Worm (Caenorhabditis elegans) whole organism, late embryonic: ENCODE results near the gene sumv-1.

Source experiments
- F13H6.1 ChIP-seq: sonication (generic microtip); optimal IDR thresholded peaks from 2 replicates; lab custom pipeline; 2016; ENCODE audit warnings: missing genetic modification characterization, missing compliant biosample characterization
- K02D7.2 ChIP-seq: sonication (generic microtip); optimal IDR thresholded peaks from 2 replicates; lab custom pipeline; 2017; ENCODE audit warnings: mild to moderate bottlenecking, missing genetic modification characterization, missing compliant biosample characterization
- K09A11.1 ChIP-seq: sonication (generic microtip); optimal IDR thresholded peaks from 2 replicates; lab custom pipeline; 2017; ENCODE audit warnings: antibody characterized with exemption, mild to moderate bottlenecking, missing genetic modification characterization, missing compliant biosample characterization; ENCODE audit not compliant: insufficient read depth
- T23F11.4 ChIP-seq: fragments of 200-800 bp; sonication (Bioruptor generic); optimal IDR thresholded peaks from 2 replicates; lab custom pipeline; 2018; ENCODE audit warnings: mild to moderate bottlenecking, missing genetic modification characterization, missing compliant biosample characterization
- ama-1 ChIP-seq: fragments of 150-350 bp; optimal IDR thresholded peaks from 2 replicates; lab custom pipeline; 2014
- ceh-14 ChIP-seq: sonication (generic microtip); optimal IDR thresholded peaks from 2 replicates; lab custom pipeline; 2016; ENCODE audit warnings: missing genotype, missing genetic modification characterization, missing compliant biosample characterization
- ceh-18 ChIP-seq: sonication (generic microtip); optimal IDR thresholded peaks from 2 replicates; lab custom pipeline; 2016; ENCODE audit warnings: missing genetic modification characterization, missing compliant biosample characterization
- ceh-19 ChIP-seq: fragments of 200-800 bp; sonication (Bioruptor generic); optimal IDR thresholded peaks from 2 replicates; lab custom pipeline; 2018; ENCODE audit warnings: mild to moderate bottlenecking, missing genetic modification characterization, missing compliant biosample characterization
- ceh-2 ChIP-seq: sonication (generic microtip); optimal IDR thresholded peaks from 2 replicates; lab custom pipeline; 2016; ENCODE audit warnings: missing genotype, missing genetic modification characterization, missing compliant biosample characterization
- ceh-22 ChIP-seq: sonication (generic microtip); optimal IDR thresholded peaks from 2 replicates; lab custom pipeline; 2017; ENCODE audit warnings: missing biosample characterization, missing genetic modification characterization
- ceh-30 ChIP-seq: fragments of 150-350 bp; optimal IDR thresholded peaks from 2 replicates; lab custom pipeline; 2014; ENCODE audit warnings: missing biosample characterization, missing genetic modification characterization
- ceh-31 ChIP-seq: sonication (generic microtip); optimal IDR thresholded peaks from 2 replicates; lab custom pipeline; 2016; ENCODE audit warnings: missing genetic modification characterization, missing compliant biosample characterization
- ceh-34 ChIP-seq: sonication (generic microtip); optimal IDR thresholded peaks from 2 replicates; lab custom pipeline; 2016; ENCODE audit warnings: mild to moderate bottlenecking, missing genetic modification characterization, missing compliant biosample characterization
- ceh-45 ChIP-seq: fragments of 200-800 bp; sonication (Bioruptor generic); IDR thresholded peaks from 2 replicates; pipeline ENCODE4 v1.3.6; 2022; ENCODE audit warnings: missing genetic modification reagents, missing genetic modification characterization, missing compliant biosample characterization
- ceh-6 ChIP-seq: fragments of 200-800 bp; sonication (Bioruptor generic); optimal IDR thresholded peaks from 2 replicates; lab custom pipeline; 2018; ENCODE audit warnings: mild to moderate bottlenecking, missing genetic modification characterization, missing compliant biosample characterization
- ceh-9 ChIP-seq: sonication (generic microtip); optimal IDR thresholded peaks from 2 replicates; lab custom pipeline; 2016; ENCODE audit warnings: mild to moderate bottlenecking, missing genetic modification characterization, inconsistent platforms, missing compliant biosample characterization
- che-1 ChIP-seq: sonication (generic microtip); optimal IDR thresholded peaks from 2 replicates; lab custom pipeline; 2016; ENCODE audit warnings: mild to moderate bottlenecking, missing genetic modification characterization, missing compliant biosample characterization
- dve-1 ChIP-seq: sonication (generic microtip); optimal IDR thresholded peaks from 2 replicates; lab custom pipeline; 2017; ENCODE audit warnings: antibody characterized with exemption, mild to moderate bottlenecking, missing genetic modification characterization, missing compliant biosample characterization
- elt-2 ChIP-seq: sonication (generic microtip); optimal IDR thresholded peaks from 2 replicates; lab custom pipeline; 2016; ENCODE audit warnings: missing genetic modification reagents, missing genetic modification characterization, missing compliant biosample characterization
- elt-4 ChIP-seq: sonication (generic microtip); optimal IDR thresholded peaks from 2 replicates; lab custom pipeline; 2016; ENCODE audit warnings: missing genetic modification characterization, missing compliant biosample characterization
- eyg-1 ChIP-seq: sonication (generic microtip); optimal IDR thresholded peaks from 2 replicates; lab custom pipeline; 2016; ENCODE audit warnings: missing genotype, missing genetic modification characterization, missing compliant biosample characterization
- fax-1 ChIP-seq: sonication (generic microtip); optimal IDR thresholded peaks from 2 replicates; lab custom pipeline; 2016; ENCODE audit warnings: missing genotype, missing genetic modification characterization, missing compliant biosample characterization
- fkh-10 ChIP-seq: fragments of 150-350 bp; optimal IDR thresholded peaks from 2 replicates; lab custom pipeline; 2014; ENCODE audit warnings: missing biosample characterization, missing genetic modification reagents, missing genetic modification characterization
- fkh-6 ChIP-seq: sonication (generic microtip); optimal IDR thresholded peaks from 2 replicates; lab custom pipeline; 2016; ENCODE audit warnings: missing genetic modification characterization, missing compliant biosample characterization
- gmeb-2 ChIP-seq: sonication (generic microtip); optimal IDR thresholded peaks from 2 replicates; lab custom pipeline; 2016; ENCODE audit warnings: missing genetic modification characterization, inconsistent platforms, missing compliant biosample characterization
- hlh-13 ChIP-seq: fragments of 200-800 bp; sonication (Bioruptor generic); optimal IDR thresholded peaks from 2 replicates; lab custom pipeline; 2018; ENCODE audit warnings: mild to moderate bottlenecking, missing genetic modification characterization, missing compliant biosample characterization
- hlh-15 ChIP-seq: sonication (generic microtip); optimal IDR thresholded peaks from 2 replicates; lab custom pipeline; 2016; ENCODE audit warnings: missing genetic modification characterization, missing compliant biosample characterization
- hlh-6 ChIP-seq: sonication (generic microtip); optimal IDR thresholded peaks from 2 replicates; lab custom pipeline; 2016; ENCODE audit warnings: missing genotype, missing genetic modification characterization, missing compliant biosample characterization
- lim-6 ChIP-seq: sonication (generic microtip); optimal IDR thresholded peaks from 2 replicates; lab custom pipeline; 2016; ENCODE audit warnings: missing genetic modification characterization, missing compliant biosample characterization
- lin-11 ChIP-seq: fragments of 200-800 bp; sonication (Bioruptor generic); optimal IDR thresholded peaks from 2 replicates; lab custom pipeline; 2018; ENCODE audit warnings: mild to moderate bottlenecking, missing genetic modification characterization, missing compliant biosample characterization
- madf-2 ChIP-seq: sonication (generic microtip); optimal IDR thresholded peaks from 2 replicates; lab custom pipeline; 2017; ENCODE audit warnings: missing genetic modification characterization, missing compliant biosample characterization
- mec-3 ChIP-seq: sonication (generic microtip); optimal IDR thresholded peaks from 2 replicates; lab custom pipeline; 2016; ENCODE audit warnings: borderline replicate concordance, missing genetic modification characterization, missing compliant biosample characterization
- nhr-11 ChIP-seq: fragments of 150-350 bp; optimal IDR thresholded peaks from 2 replicates; lab custom pipeline; 2014; ENCODE audit warnings: missing biosample characterization, missing genetic modification characterization
- nhr-232 ChIP-seq: sonication (generic microtip); optimal IDR thresholded peaks from 2 replicates; lab custom pipeline; 2016; ENCODE audit warnings: missing genetic modification characterization, missing compliant biosample characterization
- npax-4 ChIP-seq: sonication (generic microtip); optimal IDR thresholded peaks from 2 replicates; lab custom pipeline; 2016; ENCODE audit warnings: missing genetic modification characterization, missing compliant biosample characterization
- odd-2 ChIP-seq: sonication (generic microtip); optimal IDR thresholded peaks from 2 replicates; lab custom pipeline; 2017; ENCODE audit warnings: antibody characterized with exemption, mild to moderate bottlenecking, missing genetic modification characterization, missing compliant biosample characterization
- pat-9 ChIP-seq: fragments of 200-800 bp; sonication (Bioruptor generic); optimal IDR thresholded peaks from 2 replicates; lab custom pipeline; 2018; ENCODE audit warnings: mild to moderate bottlenecking, missing genetic modification characterization, moderate library complexity, missing compliant biosample characterization
- pax-1 ChIP-seq: fragments of 150-350 bp; optimal IDR thresholded peaks from 2 replicates; lab custom pipeline; 2014; ENCODE audit warnings: missing biosample characterization, missing genetic modification characterization
- pha-2 ChIP-seq: sonication (generic microtip); optimal IDR thresholded peaks from 2 replicates; lab custom pipeline; 2017; ENCODE audit warnings: mild to moderate bottlenecking, missing genetic modification characterization, missing compliant biosample characterization
- pros-1 ChIP-seq: fragments of 150-350 bp; optimal IDR thresholded peaks from 2 replicates; lab custom pipeline; 2014; ENCODE audit warnings: missing biosample characterization, missing genetic modification reagents, missing genetic modification characterization
- ref-2 ChIP-seq: sonication (generic microtip); optimal IDR thresholded peaks from 2 replicates; lab custom pipeline; 2016; ENCODE audit warnings: missing genetic modification characterization, missing compliant biosample characterization
- rnt-1 ChIP-seq: sonication (generic microtip); optimal IDR thresholded peaks from 2 replicates; lab custom pipeline; 2016; ENCODE audit warnings: missing genetic modification characterization, missing compliant biosample characterization
- sdc-2 ChIP-seq: sonication (generic microtip); optimal IDR thresholded peaks from 2 replicates; lab custom pipeline; 2016; ENCODE audit warnings: missing genotype, missing genetic modification characterization, missing compliant biosample characterization
- sox-2 ChIP-seq: fragments of 200-800 bp; sonication (Bioruptor generic); IDR thresholded peaks from 2 replicates; pipeline ENCODE4 v1.3.6; 2022; ENCODE audit warnings: missing genetic modification reagents, missing genetic modification characterization, missing compliant biosample characterization
- sox-4 ChIP-seq: sonication (generic microtip); optimal IDR thresholded peaks from 2 replicates; lab custom pipeline; 2017; ENCODE audit warnings: mild to moderate bottlenecking, missing genetic modification characterization, inconsistent platforms, missing compliant biosample characterization
- syd-9 ChIP-seq: sonication (generic microtip); optimal IDR thresholded peaks from 2 replicates; lab custom pipeline; 2016; ENCODE audit warnings: mild to moderate bottlenecking, missing genetic modification characterization, moderate library complexity, missing compliant biosample characterization
- tbx-2 ChIP-seq: sonication (generic microtip); optimal IDR thresholded peaks from 2 replicates; lab custom pipeline; 2016; ENCODE audit warnings: missing genetic modification characterization, missing compliant biosample characterization
- ttx-3 ChIP-seq: sonication (generic microtip); optimal IDR thresholded peaks from 2 replicates; lab custom pipeline; 2016; ENCODE audit warnings: missing genetic modification reagents, missing genetic modification characterization, missing compliant biosample characterization
- unc-86 ChIP-seq: sonication (generic microtip); optimal IDR thresholded peaks from 2 replicates; lab custom pipeline; 2016; ENCODE audit warnings: missing genetic modification characterization, missing compliant biosample characterization
- zip-5 ChIP-seq: sonication (generic microtip); optimal IDR thresholded peaks from 2 replicates; lab custom pipeline; 2016; ENCODE audit warnings: missing genetic modification characterization, missing compliant biosample characterization

The sumv-1 gene

ce11 chrIII:5227831-5228467 is 26.0 kb downstream of the sumv-1 start, which contains the start of the genes C34E10.12, C34E10.10 and atp-2 (continued):
- TF ChIP-seq ceh-34 (tag; lab: Kevin White, UChicago) (peak; percentile 56), ceh-2 (tag; lab: Kevin White, UChicago) (peak; percentile 31), zip-5 (no peak), unc-86 (tag; lab: Kevin White, UChicago) (peak; percentile 7), ttx-3 (tag; lab: Kevin White, UChicago) (peak; percentile 33), npax-4 (tag; lab: Kevin White, UChicago) (no peak), ceh-30 (tag; lab: Kevin White, UChicago) (no peak), lim-6 (tag; lab: Kevin White, UChicago) (no peak), ceh-14 (tag; lab: Kevin White, UChicago) (peak; percentile 37), K02D7.2 (no peak), pat-9 (tag; lab: Kevin White, UChicago) (no peak), syd-9 (tag; lab: Kevin White, UChicago) (no peak), fax-1 (no peak), fkh-10 (no peak), ceh-9 (tag; lab: Kevin White, UChicago) (no peak), ceh-6 (no peak), dve-1 (peak; percentile 74), K09A11.1 (tag; lab: Kevin White, UChicago) (peak; percentile 10), ceh-45 (GFP tag; lab: Robert Waterston, UW) (no peak), hlh-15 (tag; lab: Kevin White, UChicago) (no peak), sox-2 (no peak), che-1 (tag; lab: Kevin White, UChicago) (no peak), F13H6.1 (tag; lab: Kevin White, UChicago) (peak; percentile 13), odd-2 (tag; lab: Kevin White, UChicago) (no peak), ama-1 (no peak), hlh-13 (GFP tag; lab: Kevin White, UChicago) (no peak), lin-11 (tag; lab: Kevin White, UChicago) (no peak), rnt-1 (peak; percentile 43), eyg-1 (tag; lab: Kevin White, UChicago) (no peak), tbx-2 (tag; lab: Kevin White, UChicago) (peak; percentile 62), ref-2 (no peak), ceh-31 (tag; lab: Kevin White, UChicago) (peak; percentile 78), ceh-19 (GFP tag; lab: Kevin White, UChicago) (no peak), gmeb-2 (no peak), pros-1 (tag; lab: Kevin White, UChicago) (no peak), pha-2 (no peak), pax-1 (tag; lab: Kevin White, UChicago) (peak; percentile 22), sox-4 (tag; lab: Kevin White, UChicago) (no peak), fkh-6 (no peak), T23F11.4 (no peak), nhr-11 (tag; lab: Kevin White, UChicago) (no peak), elt-2 (tag; lab: Kevin White, UChicago) (peak; percentile 51), nhr-232 (tag; lab: Kevin White, UChicago) (no peak), elt-4 (no peak), mec-3 (tag; lab: Kevin White, UChicago) (no peak), hlh-6 (tag; lab: Kevin White, UChicago) (no peak), madf-2 (no peak), sdc-2 (tag; lab: Kevin White, UChicago) (no peak), ceh-18 (tag; lab: Kevin White, UChicago) (peak; percentile 48), ceh-22 (tag; lab: Kevin White, UChicago) (no peak)
